Worm (Caenorhabditis elegans): ENCODE results near the gene T02C1.2.
A peak's percentile ranks its signal among the peaks of the same experiment; 100 is the strongest.

ce11 chrIII:9288540-9288939 is 37.7 kb downstream of the T02C1.2 start:
- TF ChIP-seq snpc-4 (tag; optimal IDR thresholded peaks at IDR 0.05) (no peak), skn-1 (tag; optimal IDR thresholded peaks at IDR 0.05) (no peak), ztf-4 (tag; optimal IDR thresholded peaks at IDR 0.05) (no peak), unc-62 (GFP tag; optimal IDR thresholded peaks at IDR 0.05) (no peak), aly-2 (tag; optimal IDR thresholded peaks at IDR 0.05) (no peak), fkh-2 (tag; optimal IDR thresholded peaks at IDR 0.05) (no peak), elt-3 (tag; optimal IDR thresholded peaks at IDR 0.05) (no peak), unc-39 (tag; optimal IDR thresholded peaks at IDR 0.05) (no peak), nhr-28 (tag; optimal IDR thresholded peaks at IDR 0.05) (no peak), ceh-82 (tag; optimal IDR thresholded peaks at IDR 0.05) (no peak), R02D3.7 (tag; optimal IDR thresholded peaks at IDR 0.05) (no peak), pha-4 (tag; optimal IDR thresholded peaks at IDR 0.05) (peak; percentile 2), sea-2 (GFP tag; optimal IDR thresholded peaks at IDR 0.05) (no peak)
